Worm (Caenorhabditis elegans) whole organism, L4/young adult: ENCODE data around the gene clec-78.

Source experiments
- W03F9.2 ChIP-seq: fragments of 150-350 bp; optimal IDR thresholded peaks from 2 replicates; lab custom pipeline; 2014; ENCODE audit warnings: missing biosample characterization, missing genetic modification characterization
- dao-5 ChIP-seq: sonication (generic microtip); optimal IDR thresholded peaks from 2 replicates; lab custom pipeline; 2016; ENCODE audit warnings: missing genotype, missing genetic modification characterization, moderate library complexity, missing compliant biosample characterization
- him-1 ChIP-seq: sonication (generic microtip); optimal IDR thresholded peaks from 2 replicates; lab custom pipeline; 2016; ENCODE audit warnings: missing genotype, missing genetic modification reagents, missing genetic modification characterization, missing compliant biosample characterization

clec-78 gene

DNA sequence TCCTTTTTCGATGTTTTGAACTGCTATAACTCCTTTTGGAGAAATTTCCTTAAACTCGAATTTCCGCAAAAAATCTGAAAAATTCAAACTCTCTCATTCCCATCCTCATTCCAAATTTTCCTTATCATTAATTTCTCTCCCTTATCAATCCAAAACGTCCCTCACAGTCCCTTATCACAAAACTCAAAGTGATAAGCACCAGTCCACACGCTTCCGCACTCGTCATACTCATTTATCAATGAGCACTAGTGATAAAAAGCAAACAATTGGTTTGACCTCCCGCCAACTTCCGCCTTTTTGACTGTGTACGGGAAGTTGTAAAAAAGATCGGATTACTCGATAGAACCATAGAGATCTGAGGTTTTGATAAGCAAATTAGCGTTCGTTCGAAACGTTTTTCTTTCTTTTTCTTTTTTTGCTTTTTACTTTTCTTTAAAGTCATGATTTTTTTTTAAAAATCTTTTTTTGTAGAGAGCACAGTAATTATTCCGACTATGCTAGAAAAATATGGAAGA is at the start of gene clec-78:
TSS of gene clec-78 (plus strand) at position 465 of the 515 bp plus-strand sequence.
- TF ChIP-seq him-1 = no peak
- TF ChIP-seq W03F9.2 = no peak
- TF ChIP-seq dao-5 = no peak

DNA sequence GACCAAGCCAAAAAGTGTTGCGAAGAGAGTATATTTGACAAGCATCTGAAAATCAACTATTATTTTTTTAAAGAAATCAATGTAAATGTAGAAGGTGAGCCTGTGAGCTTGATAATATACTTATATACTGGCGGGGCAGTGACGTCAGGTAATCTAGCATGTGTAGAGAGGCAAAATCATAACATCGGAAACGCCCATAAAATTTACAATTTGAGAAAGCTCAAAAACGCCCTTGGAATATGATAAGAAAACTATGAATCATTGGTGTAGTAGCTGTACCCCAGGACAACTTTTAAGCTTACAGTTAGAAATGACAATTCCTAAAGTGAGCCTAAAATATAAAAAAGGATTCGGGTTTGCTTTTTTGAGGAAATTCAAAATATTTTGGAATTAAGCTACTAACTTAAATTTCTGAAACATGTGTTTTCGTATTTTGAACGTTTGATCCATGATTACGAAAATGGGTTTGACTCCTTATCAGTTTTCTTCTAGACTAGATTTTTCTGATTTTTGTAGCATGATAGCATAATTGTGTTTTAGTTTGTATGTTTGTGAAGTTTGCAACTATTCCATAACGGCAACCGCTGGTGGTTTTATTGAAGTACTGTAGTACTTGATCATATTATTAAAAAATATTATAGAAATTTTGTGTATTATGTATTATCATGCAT is 47.1 kb upstream of the clec-78 start, which contains the start of gene clec-174:
TSS of gene clec-174 (minus strand) at position 51 of the 671 bp plus-strand sequence.
- TF ChIP-seq dao-5 (no peak), W03F9.2 (no peak), him-1 (no peak)

DNA sequence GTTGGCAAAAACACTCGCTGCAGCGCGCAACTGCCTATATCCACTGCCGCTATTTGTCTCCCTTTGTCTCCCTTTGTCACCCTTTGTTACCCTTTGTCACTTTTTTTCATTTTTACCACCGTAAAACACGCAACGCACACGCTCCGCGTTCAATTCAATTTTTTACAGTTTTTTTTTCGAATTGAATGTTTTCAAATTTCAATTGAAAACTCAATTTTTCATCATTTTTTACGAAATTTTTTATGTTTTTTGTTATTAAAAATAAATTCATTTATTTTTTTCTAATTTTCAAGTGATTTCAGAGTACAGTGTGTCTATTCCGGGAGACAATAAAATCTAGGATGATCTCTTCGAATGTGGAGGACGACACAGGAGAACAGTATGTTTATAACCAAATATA is 45.9 kb upstream of the clec-78 start, which contains the start of gene Y46C8AL.11:
TSS of gene Y46C8AL.11 (plus strand) at position 301 of the 400 bp plus-strand sequence.
- TF ChIP-seq W03F9.2 = no peak
- TF ChIP-seq him-1 = no peak
- TF ChIP-seq dao-5 = no peak

DNA sequence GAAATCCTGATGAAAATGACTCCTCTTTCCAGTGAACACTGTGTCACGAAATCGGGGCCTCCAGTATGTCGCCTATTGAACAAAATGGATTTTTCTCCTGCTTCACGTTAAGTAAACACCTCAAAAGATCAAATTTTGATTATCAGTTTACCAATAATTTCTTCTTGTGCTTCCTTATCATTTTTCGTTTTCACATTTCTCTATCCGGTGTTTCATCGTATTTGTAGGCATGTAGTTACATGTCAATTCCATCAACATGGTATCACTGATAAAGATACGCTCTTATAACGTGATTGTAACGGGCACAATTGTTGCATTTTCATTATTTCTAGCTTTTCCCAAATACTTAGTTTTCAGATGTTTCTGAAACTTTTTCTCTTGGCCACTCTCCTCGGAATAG is 44.4 kb upstream of the clec-78 start, which contains the start of gene clec-72:
TSS of gene clec-72 (plus strand) at position 358 of the 400 bp plus-strand sequence.
- TF ChIP-seq W03F9.2 = no peak
- no peak for TF ChIP-seq dao-5
- no peak for TF ChIP-seq him-1

DNA sequence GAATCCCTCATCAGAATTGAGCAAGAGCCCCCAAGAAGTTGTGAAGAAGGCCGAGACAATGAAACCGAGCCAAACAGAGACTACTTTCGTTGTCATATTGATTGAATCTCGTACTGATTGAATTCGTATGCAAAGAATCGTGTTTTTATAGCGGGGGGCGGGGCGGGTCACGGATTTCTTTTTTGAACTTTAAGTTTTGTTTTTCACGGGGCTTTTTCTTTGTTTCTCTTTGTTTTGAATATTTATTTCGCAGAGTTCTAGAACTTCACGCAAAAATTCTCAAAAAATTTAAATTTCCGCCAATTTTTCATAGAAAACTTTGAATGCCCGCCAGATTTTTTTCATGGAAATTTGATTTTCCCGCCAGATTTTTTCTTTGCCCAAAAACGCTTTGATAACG is 32.8 kb upstream of the clec-78 start, which contains the start of gene clec-73:
TSS of gene clec-73 (minus strand) at position 101 of the 400 bp plus-strand sequence.
- no peak for TF ChIP-seq W03F9.2
- TF ChIP-seq him-1 = no peak
- no peak for TF ChIP-seq dao-5

DNA sequence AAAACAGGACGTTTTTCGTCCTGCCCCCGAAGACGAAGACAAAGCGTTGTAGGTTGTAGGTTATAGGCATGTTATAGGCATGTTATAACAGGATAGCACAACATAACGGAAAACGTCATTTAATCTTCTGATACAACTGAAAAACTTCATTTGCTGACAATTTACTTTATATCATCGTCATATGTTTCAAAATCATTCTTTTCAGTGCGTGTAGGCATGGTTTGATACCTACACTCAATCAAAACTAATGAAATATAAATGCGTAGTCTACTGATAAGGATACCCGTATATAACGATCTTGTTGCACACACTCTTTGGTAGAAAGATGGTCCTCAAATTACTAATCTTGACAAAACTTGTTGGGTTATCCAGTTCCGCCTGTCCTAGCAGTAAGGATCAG is 32.2 kb upstream of the clec-78 start, which contains the start of gene clec-74:
TSS of gene clec-74 (plus strand) at position 301 of the 400 bp plus-strand sequence.
- no peak for TF ChIP-seq dao-5
- no peak for TF ChIP-seq W03F9.2
- TF ChIP-seq him-1 = no peak

DNA sequence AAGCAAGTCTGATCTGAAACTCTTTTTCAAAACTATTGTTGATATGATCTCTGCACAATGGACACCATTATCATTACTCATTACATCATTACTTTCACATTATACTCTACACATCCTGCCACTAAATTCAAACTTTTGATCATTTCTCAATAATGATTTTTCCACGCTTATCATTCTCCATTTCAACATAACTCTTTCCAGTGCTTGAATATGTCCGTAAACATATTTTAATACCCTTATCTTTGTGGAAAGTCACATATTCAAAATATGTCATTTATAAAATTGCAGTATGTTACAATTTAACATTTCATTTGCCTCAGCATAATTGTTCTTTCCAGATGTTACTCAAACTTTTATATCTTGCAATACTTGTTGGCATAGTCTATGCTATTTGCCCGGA is 28.5 kb upstream of the clec-78 start, which contains the start of gene clec-75:
TSS of gene clec-75 (plus strand) at position 339 of the 400 bp plus-strand sequence.
- TF ChIP-seq dao-5 = no peak
- TF ChIP-seq W03F9.2 = no peak
- no peak for TF ChIP-seq him-1

DNA sequence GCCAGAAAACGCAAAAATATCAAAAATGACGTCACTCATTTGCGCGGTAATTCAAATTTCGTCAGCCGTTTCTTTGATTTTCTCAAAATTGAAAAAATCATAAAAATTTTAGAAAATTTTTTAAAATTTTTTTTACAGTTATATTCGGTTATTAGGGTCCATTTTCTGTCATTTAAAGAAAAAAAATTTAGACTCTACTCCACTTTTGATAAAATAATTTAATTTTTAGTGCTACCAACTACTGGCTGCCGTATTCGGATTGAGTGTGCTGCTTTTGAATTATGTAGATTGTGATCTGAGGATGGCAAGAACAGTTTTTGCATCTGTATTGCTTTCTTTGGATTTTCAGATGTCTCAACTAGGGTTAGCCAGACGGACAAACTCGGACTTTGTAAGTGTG is 26.3 kb upstream of the clec-78 start, which contains the start of gene Y46C8AM.1:
TSS of gene Y46C8AM.1 (plus strand) at position 301 of the 400 bp plus-strand sequence.
- TF ChIP-seq dao-5 = no peak
- no peak for TF ChIP-seq him-1
- no peak for TF ChIP-seq W03F9.2

DNA sequence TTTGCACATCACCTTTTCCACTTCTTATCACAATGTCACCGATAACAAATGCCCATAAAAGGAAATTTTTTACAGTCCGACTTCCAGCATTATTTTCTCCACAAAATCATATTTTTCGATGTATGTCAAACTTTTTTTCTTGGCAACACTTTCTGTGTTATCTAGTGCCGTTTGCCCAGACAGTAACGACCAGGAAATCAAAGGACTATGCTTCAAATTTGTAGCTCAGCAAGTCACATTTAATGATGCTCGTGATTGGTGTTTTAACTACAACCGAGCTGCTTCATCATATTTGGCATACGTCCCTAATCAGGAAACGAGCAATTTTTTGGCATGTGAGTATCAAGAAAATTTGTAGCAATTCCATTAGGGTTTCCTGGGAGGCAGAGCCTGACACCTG is 25.4 kb upstream of the clec-78 start:
- no peak for TF ChIP-seq W03F9.2
- no peak for TF ChIP-seq dao-5
- no peak for TF ChIP-seq him-1

DNA sequence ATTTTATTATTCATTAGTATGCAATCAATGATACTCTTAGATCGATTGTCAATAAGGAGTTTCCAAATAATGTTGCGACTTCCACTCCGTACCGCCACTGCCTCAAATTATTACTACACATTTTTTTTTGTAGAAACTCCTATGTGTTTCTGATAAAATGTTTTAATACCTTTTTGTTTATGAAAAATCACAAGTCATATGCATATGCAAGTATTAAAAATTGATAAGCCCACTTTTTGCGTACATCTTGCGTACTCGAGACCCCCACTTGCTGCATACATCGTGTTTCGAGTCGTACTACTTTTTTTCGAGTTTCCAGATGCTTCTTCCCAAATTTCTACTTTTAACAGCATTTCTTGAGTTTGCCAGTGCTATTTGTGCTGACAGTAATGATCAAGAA is 23.9 kb upstream of the clec-78 start, which contains the start of gene clec-76:
TSS of gene clec-76 (plus strand) at position 234 of the 400 bp plus-strand sequence.
- TF ChIP-seq dao-5 = no peak
- TF ChIP-seq him-1 = no peak
- no peak for TF ChIP-seq W03F9.2

DNA sequence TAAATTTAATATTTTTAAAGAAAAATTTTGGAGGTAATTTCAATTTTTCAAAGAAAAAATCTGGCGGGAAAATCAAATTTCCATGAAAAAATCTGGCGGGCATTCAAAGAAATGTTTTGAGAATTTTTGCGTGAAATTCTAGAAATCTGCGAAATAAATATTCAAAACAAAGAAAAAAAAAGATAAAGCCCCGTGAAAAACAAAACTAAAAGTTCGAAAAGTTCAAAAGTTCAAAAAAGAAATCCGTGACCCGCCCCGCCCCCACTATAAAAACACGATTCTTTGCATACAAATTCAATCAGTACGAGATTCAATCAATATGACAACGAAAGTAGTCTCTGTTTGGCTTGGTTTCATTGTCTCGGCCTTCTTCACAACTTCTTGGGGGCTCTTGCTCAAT is 15.9 kb upstream of the clec-78 start, which contains the start of gene clec-79:
TSS of gene clec-79 (plus strand) at position 301 of the 400 bp plus-strand sequence.
- no peak for TF ChIP-seq W03F9.2
- no peak for TF ChIP-seq dao-5
- no peak for TF ChIP-seq him-1

DNA sequence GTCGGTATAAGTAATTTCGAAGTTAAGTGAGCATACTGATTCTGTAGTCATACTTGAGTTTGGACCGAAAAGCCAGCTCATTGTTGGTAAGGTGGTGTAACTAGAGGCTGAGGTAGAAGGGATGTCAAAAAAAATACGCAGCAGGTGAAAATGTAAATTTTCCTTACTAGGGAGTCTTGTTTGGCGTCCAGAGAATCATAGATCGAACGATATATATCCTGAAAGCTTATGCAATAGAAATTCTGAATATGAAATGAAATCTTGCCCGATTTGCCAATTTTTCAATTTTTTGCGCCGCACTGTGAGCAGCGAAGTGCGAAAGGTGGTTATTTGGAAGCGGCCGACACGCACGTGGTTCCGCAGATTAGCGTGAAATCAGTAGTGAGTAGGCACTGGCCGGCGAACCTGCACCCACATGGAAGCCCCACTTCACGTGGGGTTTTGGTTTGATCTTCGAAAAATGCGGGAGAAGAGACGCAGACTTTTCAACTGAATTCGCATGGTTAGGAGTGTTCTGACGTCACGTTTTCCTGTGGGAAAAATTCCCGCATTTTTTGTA is 10.9 kb upstream of the clec-78 start, which contains the start of gene srh-220:
TSS of gene srh-220 (minus strand) at position 51 of the 559 bp plus-strand sequence.
- TF ChIP-seq him-1 (no peak), dao-5 (no peak), W03F9.2 (no peak)

DNA sequence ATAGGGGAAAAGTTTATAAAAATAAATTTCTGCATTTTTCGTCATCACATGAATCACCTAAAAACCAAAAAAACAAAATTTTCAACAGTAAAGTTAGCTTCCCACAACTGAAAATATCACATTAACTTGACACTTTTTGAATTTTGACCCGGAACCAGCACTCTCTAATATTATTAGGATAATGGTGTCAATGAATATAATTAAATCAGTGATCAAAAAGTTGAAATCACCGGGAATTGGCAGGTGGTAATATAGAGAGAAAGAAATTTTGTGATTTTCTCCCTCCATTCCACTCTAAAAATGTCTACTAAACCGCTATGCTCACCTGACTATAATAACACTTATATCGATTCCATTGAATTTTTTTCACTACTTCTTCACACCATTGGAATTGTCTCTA is 9.4 kb upstream of the clec-78 start, which contains the start of gene srh-222:
TSS of gene srh-222 (plus strand) at position 301 of the 400 bp plus-strand sequence.
- TF ChIP-seq dao-5 = no peak
- no peak for TF ChIP-seq W03F9.2

DNA sequence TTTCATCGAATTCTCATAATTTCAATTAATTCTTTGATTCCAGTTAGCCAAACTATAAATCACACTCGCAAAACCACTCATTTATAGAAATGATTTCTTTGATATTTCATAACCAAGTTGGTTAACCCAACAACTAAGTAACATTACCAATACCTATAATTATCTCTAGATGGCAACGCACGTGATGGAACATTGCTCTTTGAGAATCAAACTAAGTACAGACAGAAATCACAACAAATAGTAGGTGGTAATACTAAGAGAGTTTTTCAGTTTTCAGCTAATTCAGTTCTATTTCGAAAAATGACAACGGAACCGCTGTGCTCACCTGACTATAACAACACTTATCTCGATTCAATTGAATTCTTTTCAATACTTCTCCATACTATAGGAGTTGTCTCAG is 7.3 kb upstream of the clec-78 start, which contains the start of gene srh-223:
TSS of gene srh-223 (plus strand) at position 301 of the 400 bp plus-strand sequence.
- TF ChIP-seq him-1 (no peak), dao-5 (no peak)

DNA sequence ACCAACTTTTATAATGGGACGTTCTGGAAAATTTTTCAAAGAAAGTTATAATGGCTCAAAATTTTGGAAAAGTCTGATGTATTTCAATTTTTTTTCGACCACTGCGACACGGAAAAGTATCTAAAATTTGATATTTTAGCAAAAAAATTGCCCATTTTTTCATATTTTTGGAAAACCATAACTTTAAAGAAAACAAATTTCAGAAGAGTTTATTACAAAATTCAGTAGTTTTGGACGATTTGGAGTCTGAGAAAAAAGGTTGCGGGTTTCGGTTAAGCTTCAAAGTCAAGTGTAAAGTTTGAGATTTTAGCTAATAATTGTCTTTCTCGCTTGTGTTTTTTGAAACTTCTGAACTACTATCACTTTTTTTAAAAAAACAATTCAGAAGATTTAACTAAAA is 770 bp upstream of the clec-78 start:
- TF ChIP-seq W03F9.2 (no peak), dao-5 (no peak), him-1 (no peak)
